Worm (Caenorhabditis elegans) whole organism, L2 larva: ENCODE data around the gene B0563.8.

Experiments used
- F13H6.1 ChIP-seq: sonication (generic microtip); optimal IDR thresholded peaks from 2 replicates; lab custom pipeline; 2016; ENCODE audit warnings: missing genetic modification characterization, missing compliant biosample characterization
- R02D3.7 ChIP-seq: fragments of 150-350 bp; optimal IDR thresholded peaks from 2 replicates; lab custom pipeline; 2014; ENCODE audit warnings: missing biosample characterization, missing genetic modification characterization
- Y55F3AM.14 ChIP-seq: fragments of 200-800 bp; sonication (Bioruptor generic); optimal IDR thresholded peaks from 2 replicates; lab custom pipeline; 2018; ENCODE audit warnings: mild to moderate bottlenecking, missing genetic modification characterization, missing compliant biosample characterization
- ZK546.5 ChIP-seq: sonication (generic microtip); optimal IDR thresholded peaks from 2 replicates; lab custom pipeline; 2017; ENCODE audit warnings: missing biosample characterization, missing genetic modification characterization
- alr-1 ChIP-seq: fragments of 150-350 bp; optimal IDR thresholded peaks from 2 replicates; lab custom pipeline; 2014; ENCODE audit warnings: missing biosample characterization, missing genetic modification characterization
- aly-2 ChIP-seq: fragments of 150-350 bp; optimal IDR thresholded peaks from 2 replicates; lab custom pipeline; 2014; ENCODE audit warnings: missing biosample characterization, missing genetic modification characterization
- blmp-1 ChIP-seq: sonication (generic microtip); optimal IDR thresholded peaks from 2 replicates; lab custom pipeline; 2017; ENCODE audit warnings: missing genetic modification characterization, mild to moderate bottlenecking, missing compliant biosample characterization, antibody characterized with exemption, moderate library complexity; ENCODE audit not compliant: insufficient read depth
- ceh-16 ChIP-seq: fragments of 150-350 bp; optimal IDR thresholded peaks from 2 replicates; lab custom pipeline; 2014; ENCODE audit warnings: missing biosample characterization, missing genetic modification characterization
- ceh-82 ChIP-seq: fragments of 150-350 bp; optimal IDR thresholded peaks from 2 replicates; lab custom pipeline; 2014; ENCODE audit warnings: missing biosample characterization, missing genetic modification characterization
- crh-2 ChIP-seq: sonication (generic microtip); optimal IDR thresholded peaks from 2 replicates; lab custom pipeline; 2017; ENCODE audit warnings: missing biosample characterization, missing genetic modification characterization
- egl-27 ChIP-seq: sonication (generic microtip); optimal IDR thresholded peaks from 3 replicates; lab custom pipeline; 2017; ENCODE audit warnings: missing biosample characterization, missing genetic modification reagents, missing genetic modification characterization
- fos-1 ChIP-seq: fragments of 150-350 bp; optimal IDR thresholded peaks from 2 replicates; lab custom pipeline; 2014; ENCODE audit warnings: missing biosample characterization, missing genetic modification characterization
- gmeb-1 ChIP-seq: fragments of 150-350 bp; optimal IDR thresholded peaks from 2 replicates; lab custom pipeline; 2014; ENCODE audit warnings: missing biosample characterization, missing genetic modification characterization
- lin-13 ChIP-seq: fragments of 150-350 bp; optimal IDR thresholded peaks from 2 replicates; lab custom pipeline; 2014; ENCODE audit warnings: missing biosample characterization, missing genetic modification reagents, missing genetic modification characterization
- lin-39 ChIP-seq: fragments of 150-350 bp; optimal IDR thresholded peaks from 2 replicates; lab custom pipeline; 2014; ENCODE audit warnings: missing biosample characterization, missing genetic modification reagents, missing genetic modification characterization
- mab-5 ChIP-seq: fragments of 150-350 bp; optimal IDR thresholded peaks from 2 replicates; lab custom pipeline; 2014; ENCODE audit warnings: missing biosample characterization, missing genetic modification characterization
- nhr-10 ChIP-seq: sonication (generic microtip); optimal IDR thresholded peaks from 2 replicates; lab custom pipeline; 2017; ENCODE audit warnings: missing biosample characterization, missing genetic modification characterization
- nhr-11 ChIP-seq: fragments of 150-350 bp; optimal IDR thresholded peaks from 2 replicates; lab custom pipeline; 2014; ENCODE audit warnings: missing biosample characterization, missing genetic modification characterization
- nhr-12 ChIP-seq: fragments of 150-350 bp; optimal IDR thresholded peaks from 2 replicates; lab custom pipeline; 2014; ENCODE audit warnings: missing biosample characterization, missing genetic modification characterization
- nhr-129 ChIP-seq: fragments of 150-350 bp; optimal IDR thresholded peaks from 2 replicates; lab custom pipeline; 2014; ENCODE audit warnings: missing biosample characterization, missing genetic modification characterization
- nhr-21 ChIP-seq: fragments of 150-350 bp; optimal IDR thresholded peaks from 2 replicates; lab custom pipeline; 2014; ENCODE audit warnings: missing biosample characterization, missing genetic modification characterization
- nhr-23 ChIP-seq: fragments of 150-350 bp; optimal IDR thresholded peaks from 2 replicates; lab custom pipeline; 2014; ENCODE audit warnings: missing biosample characterization, missing genetic modification reagents, missing genetic modification characterization
- nhr-237 ChIP-seq: fragments of 150-350 bp; optimal IDR thresholded peaks from 2 replicates; lab custom pipeline; 2014; ENCODE audit warnings: missing biosample characterization, missing genetic modification characterization
- nhr-25 ChIP-seq: fragments of 150-350 bp; sonication (generic microtip); optimal IDR thresholded peaks from 3 replicates; lab custom pipeline; 2014; ENCODE audit warnings: missing biosample characterization, missing genetic modification characterization
- nhr-6 ChIP-seq: fragments of 150-350 bp; optimal IDR thresholded peaks from 2 replicates; lab custom pipeline; 2014; ENCODE audit warnings: missing biosample characterization, missing genetic modification characterization
- nhr-77 ChIP-seq: fragments of 150-350 bp; optimal IDR thresholded peaks from 2 replicates; lab custom pipeline; 2014; ENCODE audit warnings: missing biosample characterization, missing genetic modification characterization
- sem-4 ChIP-seq: fragments of 150-350 bp; optimal IDR thresholded peaks from 2 replicates; lab custom pipeline; 2014; ENCODE audit warnings: missing biosample characterization, missing genetic modification reagents, missing genetic modification characterization
- sma-3 ChIP-seq: sonication (generic microtip); optimal IDR thresholded peaks from 2 replicates; lab custom pipeline; 2016; ENCODE audit warnings: missing genetic modification reagents, missing genetic modification characterization, missing compliant biosample characterization
- sma-9 ChIP-seq, 2 experiments: fragments of 150-350 bp in 1 of 2; sonication (generic microtip) in 1 of 2; optimal IDR thresholded peaks; 2 replicates each; lab custom pipeline; 2014 to 2016; ENCODE audit warnings: missing genetic modification characterization in 2 of 2, mild to moderate bottlenecking in 1 of 2, missing biosample characterization in 1 of 2, missing compliant biosample characterization in 1 of 2, missing genetic modification reagents in 1 of 2, moderate library complexity in 1 of 2
- snpc-4 ChIP-seq: fragments of 150-350 bp; optimal IDR thresholded peaks from 2 replicates; lab custom pipeline; 2014; ENCODE audit warnings: missing biosample characterization, missing genetic modification characterization
- unc-62 ChIP-seq: fragments of 150-350 bp; optimal IDR thresholded peaks from 2 replicates; lab custom pipeline; 2014; ENCODE audit warnings: missing biosample characterization, missing genetic modification reagents, missing genetic modification characterization
- ztf-1 ChIP-seq: fragments of 200-800 bp; sonication (Bioruptor generic); conservative IDR thresholded peaks from 2 replicates; pipeline ENCODE4 v1.3.6; 2022; ENCODE audit warnings: missing genetic modification characterization, missing compliant biosample characterization
- ztf-4 ChIP-seq: fragments of 150-350 bp; optimal IDR thresholded peaks from 2 replicates; lab custom pipeline; 2014; ENCODE audit warnings: missing biosample characterization, missing genetic modification characterization

B0563.8 gene

DNA sequence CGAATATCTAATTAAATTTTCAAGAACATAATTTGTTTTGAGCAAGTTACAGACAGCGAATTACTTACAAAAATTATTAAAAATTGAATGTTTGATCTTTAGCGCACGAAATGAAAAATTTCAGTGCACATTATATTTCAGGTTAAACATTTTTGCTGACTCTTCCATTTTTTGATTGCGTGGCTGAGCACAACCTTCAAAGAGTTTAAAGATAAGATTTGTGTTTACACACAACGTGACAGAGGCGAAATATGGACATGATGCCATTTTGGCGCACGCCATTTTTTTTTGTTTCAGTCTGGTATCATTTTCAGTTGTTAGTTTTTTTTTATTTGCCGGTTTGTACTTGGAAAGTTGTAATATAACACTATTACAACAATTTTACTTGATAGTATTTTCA, 38.4 kb upstream of the B0563.8 start:
- TF ChIP-seq sma-9 (GFP tag; optimal IDR thresholded peaks at IDR 0.05; lab: Kevin White, UChicago) = peak; percentile 38
- TF ChIP-seq sma-9 (tag; optimal IDR thresholded peaks at IDR 0.05; lab: Kevin White, UChicago) = no peak
- TF ChIP-seq nhr-23 (tag; lab: Kevin White, UChicago) = no peak
- no peak for TF ChIP-seq nhr-10 (tag; lab: Kevin White, UChicago)
- TF ChIP-seq crh-2 (tag; lab: Kevin White, UChicago) = peak; percentile 64
- TF ChIP-seq blmp-1 (tag; lab: Kevin White, UChicago) = no peak
- TF ChIP-seq nhr-12 (tag; lab: Kevin White, UChicago) = no peak
- no peak for TF ChIP-seq nhr-25
- TF ChIP-seq ztf-1 (GFP tag; lab: Robert Waterston, UW) = no peak
- no peak for TF ChIP-seq nhr-77
- TF ChIP-seq fos-1 (tag; lab: Kevin White, UChicago) = peak; percentile 91
- no peak for TF ChIP-seq gmeb-1
- no peak for TF ChIP-seq mab-5
- no peak for TF ChIP-seq sem-4 (tag; lab: Kevin White, UChicago)
- TF ChIP-seq, all 48 proteins: peak for 3

- TF ChIP-seq F13H6.1 (tag; lab: Kevin White, UChicago) (peak; percentile 31), nhr-12 (tag; lab: Kevin White, UChicago) (no peak), gmeb-1 (peak; percentile 23), fos-1 (tag; lab: Kevin White, UChicago) (peak; percentile 63), ztf-4 (tag; lab: Kevin White, UChicago) (no peak), sma-9 (GFP tag; optimal IDR thresholded peaks at IDR 0.05; lab: Kevin White, UChicago) (peak; percentile 26), sma-9 (tag; optimal IDR thresholded peaks at IDR 0.05; lab: Kevin White, UChicago) (no peak), nhr-129 (tag; lab: Kevin White, UChicago) (no peak)
Measured at ce11 chrX:9210086-9210485, 35.8 kb upstream of the B0563.8 start.

- no peak for TF ChIP-seq nhr-23 (tag; lab: Kevin White, UChicago)
- TF ChIP-seq ceh-16 = no peak
- no peak for TF ChIP-seq ztf-1 (GFP tag; lab: Robert Waterston, UW)
- TF ChIP-seq lin-13 = no peak
- no peak for TF ChIP-seq snpc-4 (tag; lab: Kevin White, UChicago)
- no peak for TF ChIP-seq Y55F3AM.14 (GFP tag; lab: Kevin White, UChicago)
- no peak for TF ChIP-seq sem-4 (tag; lab: Kevin White, UChicago)
- no peak for TF ChIP-seq nhr-129 (tag; lab: Kevin White, UChicago)
- TF ChIP-seq nhr-6 (tag; lab: Kevin White, UChicago) = no peak
- TF ChIP-seq blmp-1 (tag; lab: Kevin White, UChicago) = no peak
- no peak for TF ChIP-seq F13H6.1 (tag; lab: Kevin White, UChicago)
- TF ChIP-seq fos-1 (tag; lab: Kevin White, UChicago) = no peak
- TF ChIP-seq mab-5 = no peak
- TF ChIP-seq, all 48 proteins: peak for 0
Measured at ce11 chrX:9208933-9209332, 34.6 kb upstream of the B0563.8 start.

DNA sequence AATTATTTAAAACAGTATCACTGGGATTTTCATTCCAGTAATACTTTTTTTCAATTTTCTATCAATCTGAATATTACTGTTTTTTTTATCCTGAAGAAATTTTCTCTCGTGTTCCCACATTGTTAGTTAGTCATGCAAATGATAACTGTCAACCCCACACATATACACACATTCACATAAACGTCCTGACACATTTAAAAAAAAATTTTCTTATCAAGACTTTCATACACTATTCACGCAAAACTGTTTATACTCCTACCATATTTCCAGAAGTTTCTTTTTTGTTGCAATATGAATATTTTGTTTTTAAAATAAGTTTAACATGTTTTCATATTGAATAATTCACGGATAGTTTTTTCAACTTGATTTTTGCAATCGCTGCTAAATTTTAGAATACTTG, 34.2 kb upstream of the B0563.8 start:
- TF ChIP-seq nhr-21 (tag; lab: Kevin White, UChicago) (no peak), nhr-10 (tag; lab: Kevin White, UChicago) (no peak), ztf-1 (GFP tag; lab: Robert Waterston, UW) (no peak), fos-1 (tag; lab: Kevin White, UChicago) (peak; percentile 74), nhr-25 (no peak), nhr-11 (tag; lab: Kevin White, UChicago) (no peak)

DNA sequence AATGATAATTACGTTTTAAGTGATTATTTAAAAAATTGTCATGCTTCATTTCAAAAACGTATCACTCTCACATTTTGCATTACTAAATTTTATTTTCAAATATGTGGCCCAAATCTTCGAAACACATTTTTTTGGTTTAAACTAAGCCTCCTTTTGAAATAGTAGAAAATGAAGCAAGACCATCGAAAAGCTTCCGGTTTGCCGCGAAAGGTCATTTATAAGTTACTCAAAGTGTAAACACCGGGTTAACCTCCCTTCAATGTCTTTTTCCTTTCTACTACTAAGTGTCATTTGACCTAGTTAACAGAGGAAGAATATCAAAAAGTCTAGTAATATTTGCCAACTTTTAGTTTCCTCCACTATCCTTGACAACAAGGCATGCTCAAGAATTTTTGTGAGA, 32.4 kb upstream of the B0563.8 start:
- no peak for TF ChIP-seq R02D3.7 (tag; lab: Kevin White, UChicago)
- TF ChIP-seq sma-3 (GFP tag; lab: Kevin White, UChicago) = no peak
- TF ChIP-seq Y55F3AM.14 (GFP tag; lab: Kevin White, UChicago) = no peak
- TF ChIP-seq aly-2 (tag; lab: Kevin White, UChicago) = no peak
- TF ChIP-seq nhr-237 (tag; lab: Kevin White, UChicago) = no peak

DNA sequence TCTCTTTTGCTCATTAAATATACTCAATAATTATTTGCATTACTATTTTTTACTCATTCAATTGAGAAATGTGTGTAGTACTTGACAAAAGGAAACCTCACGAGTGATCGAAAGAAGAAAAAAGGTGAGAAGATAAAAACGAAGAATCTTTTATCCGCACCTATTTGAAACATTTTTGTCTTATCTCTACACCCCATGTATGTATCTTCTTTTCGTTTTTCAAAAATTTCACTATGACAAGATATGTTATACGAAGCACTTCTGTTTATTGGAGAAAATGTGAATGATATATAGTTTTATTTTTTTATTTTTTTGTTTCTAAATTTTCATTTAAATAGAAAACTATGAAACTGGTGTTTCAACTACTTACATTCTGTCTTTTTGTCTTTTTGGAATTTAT, 30.7 kb upstream of the B0563.8 start:
- TF ChIP-seq lin-39 (tag; lab: Kevin White, UChicago) (no peak), egl-27 (tag; lab: Kevin White, UChicago) (no peak), alr-1 (tag; lab: Kevin White, UChicago) (no peak), ZK546.5 (tag; lab: Kevin White, UChicago) (no peak), nhr-25 (no peak), ceh-82 (tag; lab: Kevin White, UChicago) (no peak), unc-62 (GFP tag; lab: Kevin White, UChicago) (no peak), F13H6.1 (tag; lab: Kevin White, UChicago) (no peak), ztf-4 (tag; lab: Kevin White, UChicago) (no peak), nhr-23 (tag; lab: Kevin White, UChicago) (no peak)
